Worm (Caenorhabditis elegans): ENCODE data around the gene B0252.8.

DNA sequence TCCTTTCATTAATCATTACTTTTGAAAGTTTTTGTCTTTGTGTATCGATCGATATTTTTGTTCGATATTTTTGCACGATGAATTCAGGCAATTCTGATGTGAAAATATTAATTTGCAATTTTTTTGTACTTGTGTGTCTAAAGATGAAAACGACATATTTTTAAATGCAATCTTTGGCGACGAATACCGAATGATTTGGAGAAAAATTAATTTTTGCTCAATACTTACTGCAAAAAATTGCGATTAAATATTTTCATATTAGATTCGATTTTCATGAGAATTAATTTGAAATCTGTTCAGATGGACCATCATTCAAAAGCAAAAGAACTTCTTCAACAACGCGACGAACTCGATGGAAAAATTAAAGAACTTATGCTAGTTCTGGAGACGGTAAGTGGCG, 14.2 kb upstream of the B0252.8 start, which contains the start of gene psmd-9:
- no peak for TF ChIP-seq mep-1 (tag; optimal IDR thresholded peaks at IDR 0.05)
- no peak for TF ChIP-seq nhr-12 (tag; optimal IDR thresholded peaks at IDR 0.05)
